Worm (Caenorhabditis elegans) whole organism, mixed stage, embryonic: Measurements from ENCODE around the gene F22B5.5.

Experiments
- ceh-43 ChIP-seq: fragments of 200-800 bp; sonication (Bioruptor generic); optimal IDR thresholded peaks from 2 replicates; lab custom pipeline; 2018; ENCODE audit warnings: mild to moderate bottlenecking, missing genetic modification characterization, moderate library complexity, missing compliant biosample characterization
- cnd-1 ChIP-seq: fragments of 200-800 bp; sonication (Bioruptor generic); optimal IDR thresholded peaks from 2 replicates; lab custom pipeline; 2018; ENCODE audit warnings: mild to moderate bottlenecking, missing genetic modification characterization, missing compliant biosample characterization
- elt-3 ChIP-seq: fragments of 150-350 bp; optimal IDR thresholded peaks from 2 replicates; lab custom pipeline; 2014; ENCODE audit warnings: missing biosample characterization, missing genetic modification characterization
- ham-2 ChIP-seq: fragments of 200-800 bp; sonication (Bioruptor generic); optimal IDR thresholded peaks from 2 replicates; lab custom pipeline; 2018; ENCODE audit warnings: mild to moderate bottlenecking, missing genetic modification characterization, missing compliant biosample characterization
- lin-13 ChIP-seq: fragments of 150-350 bp; optimal IDR thresholded peaks from 2 replicates; lab custom pipeline; 2014; ENCODE audit warnings: missing biosample characterization, missing genetic modification characterization
- nhr-12 ChIP-seq: fragments of 150-350 bp; optimal IDR thresholded peaks from 2 replicates; lab custom pipeline; 2014; ENCODE audit warnings: missing biosample characterization, missing genetic modification characterization
- nhr-237 ChIP-seq: fragments of 150-350 bp; optimal IDR thresholded peaks from 2 replicates; lab custom pipeline; 2014; ENCODE audit warnings: missing biosample characterization, missing genetic modification characterization
- nhr-76 ChIP-seq: sonication (generic microtip); optimal IDR thresholded peaks from 2 replicates; lab custom pipeline; 2017; ENCODE audit warnings: missing biosample characterization, missing genetic modification characterization
- pha-4 ChIP-seq: fragments of 150-350 bp; optimal IDR thresholded peaks from 2 replicates; lab custom pipeline; 2018; ENCODE audit warnings: missing biosample characterization, missing genetic modification reagents, missing genetic modification characterization
- tbx-8 ChIP-seq: fragments of 200-800 bp; sonication (Bioruptor generic); optimal IDR thresholded peaks from 2 replicates; lab custom pipeline; 2018; ENCODE audit warnings: mild to moderate bottlenecking, missing genetic modification characterization, moderate library complexity, missing compliant biosample characterization
- unc-62 ChIP-seq: fragments of 150-350 bp; optimal IDR thresholded peaks from 2 replicates; lab custom pipeline; 2014; ENCODE audit warnings: missing biosample characterization, missing genetic modification reagents, missing genetic modification characterization
- ztf-11 ChIP-seq: fragments of 150-350 bp; optimal IDR thresholded peaks from 2 replicates; lab custom pipeline; 2014; ENCODE audit warnings: missing biosample characterization, missing genetic modification characterization

ce11 chrII:8483124-8483792, 28.8 kb upstream of the F22B5.5 start:
- TF ChIP-seq nhr-237 (tag; lab: Kevin White, UChicago) (no peak), nhr-76 (tag; lab: Kevin White, UChicago) (no peak), ztf-11 (tag; lab: Kevin White, UChicago) (no peak), ceh-43 (GFP tag; lab: Kevin White, UChicago) (no peak), unc-62 (GFP tag; lab: Kevin White, UChicago) (no peak), ham-2 (GFP tag; lab: Kevin White, UChicago) (no peak), nhr-12 (no peak), lin-13 (no peak), tbx-8 (no peak), pha-4 (tag; lab: Kevin White, UChicago) (no peak), cnd-1 (tag; lab: Kevin White, UChicago) (no peak), elt-3 (no peak)
